Fruit fly (Drosophila melanogaster): Measurements from ENCODE around the gene jigr1.

Gene jigr1

DNA sequence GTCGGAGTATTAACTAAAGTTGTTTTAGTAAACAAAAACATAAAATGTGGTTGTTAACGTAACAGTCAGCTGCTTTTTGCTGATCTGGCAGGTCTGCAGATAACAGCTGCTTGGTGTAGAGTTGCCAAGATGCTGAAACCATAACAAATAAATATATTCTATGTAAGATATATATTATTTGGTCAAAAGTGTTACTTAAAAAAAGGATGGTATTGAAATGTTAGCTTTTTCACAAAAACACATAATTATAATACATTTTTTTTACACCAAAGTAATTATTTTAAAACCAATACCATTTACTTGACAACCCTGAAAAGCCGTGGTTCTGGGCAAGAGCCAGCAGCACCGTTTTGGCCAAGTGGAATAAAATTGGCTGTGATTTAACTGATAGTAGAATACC is 42.9 kb downstream of the jigr1 start, which contains the start of the genes CG4743 and Idh3g (continued):
- TF ChIP-seq onecut (GFP tag; IDR thresholded peaks at IDR 0.05) (peak; percentile 92), ssp (GFP tag; IDR thresholded peaks at IDR 0.05) (peak; percentile 86), Dp (GFP tag; optimal IDR thresholded peaks at IDR 0.05) (peak; percentile 28), nmo (GFP tag; optimal IDR thresholded peaks at IDR 0.05) (peak; percentile 98), CG5180 (GFP tag; optimal IDR thresholded peaks at IDR 0.05) (peak; percentile 83), Sox100B (GFP tag; optimal IDR thresholded peaks at IDR 0.05) (peak; percentile 96), CG15696 (tag; optimal IDR thresholded peaks at IDR 0.05) (peak; percentile 99), salm (tag; optimal IDR thresholded peaks at IDR 0.05) (peak; percentile 97), CG2116 (GFP tag; optimal IDR thresholded peaks at IDR 0.05) (peak; percentile 86), CG10267 (tag; optimal IDR thresholded peaks at IDR 0.05) (peak; percentile 94), Awh (GFP tag; IDR thresholded peaks at IDR 0.05) (peak; percentile 96), CG3407 (GFP tag; optimal IDR thresholded peaks at IDR 0.05) (peak; percentile 93), ash1 (GFP tag; optimal IDR thresholded peaks at IDR 0.05) (peak; percentile 45), CG13123 (GFP tag; optimal IDR thresholded peaks at IDR 0.05) (peak; percentile 95), CG14965 (GFP tag; optimal IDR thresholded peaks at IDR 0.05; ENCODE audit: borderline replicate concordance) (no peak), CG3995 (GFP tag; optimal IDR thresholded peaks at IDR 0.05) (peak; percentile 74), CG7786 (GFP tag; optimal IDR thresholded peaks at IDR 0.05) (peak; percentile 62), Mes4 (GFP tag; optimal IDR thresholded peaks at IDR 0.05) (peak; percentile 77), Side (GFP tag; optimal IDR thresholded peaks at IDR 0.05) (peak; percentile 62), hth (optimal IDR thresholded peaks at IDR 0.05) (no peak), CG1647 (GFP tag; optimal IDR thresholded peaks at IDR 0.05) (peak; percentile 71), Lpt (GFP tag; optimal IDR thresholded peaks at IDR 0.05) (no peak), run (tag; optimal IDR thresholded peaks at IDR 0.05) (peak; percentile 95), CG6683 (GFP tag; optimal IDR thresholded peaks at IDR 0.05) (peak; percentile 93), NFAT (GFP tag; IDR thresholded peaks at IDR 0.05) (peak; percentile 91), toy (GFP tag; IDR thresholded peaks at IDR 0.05) (peak; percentile 72), ewg (GFP tag; optimal IDR thresholded peaks at IDR 0.05) (peak; percentile 92), repo (GFP tag; optimal IDR thresholded peaks at IDR 0.05) (peak; percentile 64), gt (GFP tag; IDR thresholded peaks at IDR 0.05) (peak; percentile 81), D (optimal IDR thresholded peaks at IDR 0.05) (no peak), D (GFP tag; optimal IDR thresholded peaks at IDR 0.05) (peak; percentile 95), CG4854 (GFP tag; optimal IDR thresholded peaks at IDR 0.05) (peak; percentile 90), Deaf1 (tag; optimal IDR thresholded peaks at IDR 0.05) (peak; percentile 82), Hey (tag; optimal IDR thresholded peaks at IDR 0.05) (peak; percentile 77), wor (GFP tag; IDR thresholded peaks at IDR 0.05) (peak; percentile 90), CG14014 (GFP tag; IDR thresholded peaks at IDR 0.05) (peak; percentile 96), CG15269 (tag; optimal IDR thresholded peaks at IDR 0.05) (peak; percentile 97), BEAF-32 (GFP tag; optimal IDR thresholded peaks at IDR 0.05) (peak; percentile 42), Sin3A (optimal IDR thresholded peaks at IDR 0.05) (peak; percentile 18), sd (tag; optimal IDR thresholded peaks at IDR 0.05) (peak; percentile 90), luna (GFP tag; optimal IDR thresholded peaks at IDR 0.05) (no peak), CG43689 (GFP tag; IDR thresholded peaks at IDR 0.05) (peak; percentile 91), CG11398 (GFP tag; optimal IDR thresholded peaks at IDR 0.05) (peak; percentile 55), CG12942 (GFP tag; optimal IDR thresholded peaks at IDR 0.05) (peak; percentile 95), seq (GFP tag; IDR thresholded peaks at IDR 0.05) (peak; percentile 95), NC2α (GFP tag; optimal IDR thresholded peaks at IDR 0.05) (peak; percentile 57), H15 (GFP tag; IDR thresholded peaks at IDR 0.05) (peak; percentile 90), CG6254 (GFP tag; optimal IDR thresholded peaks at IDR 0.05) (peak; percentile 94), Atf6 (GFP tag; IDR thresholded peaks at IDR 0.05) (peak; percentile 97), Meics (GFP tag; optimal IDR thresholded peaks at IDR 0.05) (peak; percentile 96), GATAe (GFP tag; conservative IDR thresholded peaks at IDR 0.05) (peak; percentile 88), Hmr (GFP tag; optimal IDR thresholded peaks at IDR 0.05) (peak; percentile 97)
